Worm (Caenorhabditis elegans): ENCODE measurements around the gene C01C10.2.
A peak's percentile ranks its signal among the peaks of the same experiment; 100 is the strongest.

- no peak for TF ChIP-seq lsy-12 (tag; optimal IDR thresholded peaks at IDR 0.05)
- TF ChIP-seq aly-2 (tag; optimal IDR thresholded peaks at IDR 0.05): no peak
- TF ChIP-seq ceh-82 (tag; optimal IDR thresholded peaks at IDR 0.05): no peak
- TF ChIP-seq nhr-11 (tag; optimal IDR thresholded peaks at IDR 0.05): no peak
- no peak for TF ChIP-seq pqm-1 (tag; optimal IDR thresholded peaks at IDR 0.05)
- TF ChIP-seq unc-62 (GFP tag; optimal IDR thresholded peaks at IDR 0.05): no peak
- TF ChIP-seq nfya-1 (tag; optimal IDR thresholded peaks at IDR 0.05; ENCODE audit: insufficient read depth): peak; percentile 50
- TF ChIP-seq zag-1 (tag; optimal IDR thresholded peaks at IDR 0.05): no peak
- TF ChIP-seq nhr-12 (tag; optimal IDR thresholded peaks at IDR 0.05): no peak
- TF ChIP-seq jun-1 (tag; optimal IDR thresholded peaks at IDR 0.05): no peak
- TF ChIP-seq tbx-2 (tag; optimal IDR thresholded peaks at IDR 0.05): no peak
- TF ChIP-seq mdl-1 (tag; optimal IDR thresholded peaks at IDR 0.05): no peak
- no peak for TF ChIP-seq ztf-4 (tag; optimal IDR thresholded peaks at IDR 0.05)
Measured at ce11 chrX:7457154-7457674, 19.3 kb upstream of the C01C10.2 start.

All from whole organism, L3 larva.